Worm (Caenorhabditis elegans): Measurements from ENCODE around the gene srbc-59.

Gene srbc-59

DNA sequence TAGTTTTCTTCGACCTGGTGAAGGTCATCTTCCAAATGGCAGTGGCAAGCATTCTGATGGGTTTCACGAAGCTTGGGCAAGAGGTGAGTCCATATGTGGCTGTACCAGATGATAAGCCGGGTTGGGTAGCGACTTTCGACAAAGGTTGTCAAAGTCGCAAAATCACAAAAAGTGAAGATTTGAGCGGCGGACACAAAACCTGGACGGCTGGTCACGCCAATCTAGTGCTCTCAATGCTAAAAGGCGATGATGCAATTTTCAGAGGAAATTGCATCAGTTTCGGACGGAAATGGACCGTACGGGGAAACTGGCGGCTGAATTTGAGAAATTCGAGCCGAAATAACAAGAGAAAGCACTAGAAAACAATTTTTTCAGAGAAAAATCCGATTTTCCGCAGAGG is 18.8 kb downstream of the srbc-59 start:
- TF ChIP-seq B0310.2 (tag; optimal IDR thresholded peaks at IDR 0.05), result no peak

- no peak for TF ChIP-seq F13C5.2 (tag; optimal IDR thresholded peaks at IDR 0.05)
- TF ChIP-seq ceh-36 (tag; optimal IDR thresholded peaks at IDR 0.05), result no peak
- TF ChIP-seq tbx-37 (GFP tag; conservative IDR thresholded peaks at IDR 0.05), result no peak
- no peak for TF ChIP-seq sea-1 (GFP tag; conservative IDR thresholded peaks at IDR 0.05)
- no peak for TF ChIP-seq hmbx-1 (tag; optimal IDR thresholded peaks at IDR 0.05)
- no peak for TF ChIP-seq tbx-11 (GFP tag; IDR thresholded peaks at IDR 0.05)
- TF ChIP-seq scrt-1 (GFP tag; IDR thresholded peaks at IDR 0.05), result no peak
- TF ChIP-seq ceh-13 (GFP tag; optimal IDR thresholded peaks at IDR 0.05), result no peak
- TF ChIP-seq ets-7 (tag; optimal IDR thresholded peaks at IDR 0.05), result no peak
- no peak for TF ChIP-seq pes-1 (GFP tag; IDR thresholded peaks at IDR 0.05)
- TF ChIP-seq hnd-1 (tag; optimal IDR thresholded peaks at IDR 0.05), result no peak
- no peak for TF ChIP-seq ama-1 (optimal IDR thresholded peaks at IDR 0.05)
- no peak for TF ChIP-seq tra-4 (tag; optimal IDR thresholded peaks at IDR 0.05)
Observed at ce11 chrV:800271-800670, 21.8 kb downstream of the srbc-59 start.

ce11 chrV:801555-802060 is 23.2 kb downstream of the srbc-59 start:
- TF ChIP-seq ceh-13 (GFP tag; optimal IDR thresholded peaks at IDR 0.05) (no peak), tbx-37 (GFP tag; conservative IDR thresholded peaks at IDR 0.05) (no peak), tbx-11 (GFP tag; IDR thresholded peaks at IDR 0.05) (no peak), pes-1 (GFP tag; IDR thresholded peaks at IDR 0.05) (no peak), ets-7 (tag; optimal IDR thresholded peaks at IDR 0.05) (no peak), tra-4 (tag; optimal IDR thresholded peaks at IDR 0.05) (no peak), hmbx-1 (tag; optimal IDR thresholded peaks at IDR 0.05) (no peak), F13C5.2 (tag; optimal IDR thresholded peaks at IDR 0.05) (no peak), scrt-1 (GFP tag; IDR thresholded peaks at IDR 0.05) (no peak), hmg-4 (GFP tag; optimal IDR thresholded peaks at IDR 0.05) (no peak), flt-1 (GFP tag; IDR thresholded peaks at IDR 0.05) (no peak)

ce11 chrV:802726-803125 is 24.3 kb downstream of the srbc-59 start:
- TF ChIP-seq ceh-36 (tag; optimal IDR thresholded peaks at IDR 0.05), result no peak
- no peak for TF ChIP-seq hnd-1 (tag; optimal IDR thresholded peaks at IDR 0.05)
- no peak for TF ChIP-seq flt-1 (GFP tag; IDR thresholded peaks at IDR 0.05)
- TF ChIP-seq ceh-13 (GFP tag; optimal IDR thresholded peaks at IDR 0.05), result no peak
- no peak for TF ChIP-seq aly-1 (tag; optimal IDR thresholded peaks at IDR 0.05)
- no peak for TF ChIP-seq hmg-4 (GFP tag; optimal IDR thresholded peaks at IDR 0.05)
- no peak for TF ChIP-seq scrt-1 (GFP tag; IDR thresholded peaks at IDR 0.05)
- no peak for TF ChIP-seq F13C5.2 (tag; optimal IDR thresholded peaks at IDR 0.05)
- TF ChIP-seq sea-1 (GFP tag; conservative IDR thresholded peaks at IDR 0.05), result no peak
- TF ChIP-seq B0310.2 (tag; optimal IDR thresholded peaks at IDR 0.05), result no peak
- no peak for TF ChIP-seq tra-4 (tag; optimal IDR thresholded peaks at IDR 0.05)
- TF ChIP-seq tbx-37 (GFP tag; conservative IDR thresholded peaks at IDR 0.05), result no peak
- TF ChIP-seq ama-1 (optimal IDR thresholded peaks at IDR 0.05), result no peak
- TF ChIP-seq hmbx-1 (tag; optimal IDR thresholded peaks at IDR 0.05), result no peak

ce11 chrV:803472-803871 is 25.0 kb downstream of the srbc-59 start:
- TF ChIP-seq tbx-11 (GFP tag; IDR thresholded peaks at IDR 0.05) (no peak), hmg-4 (GFP tag; optimal IDR thresholded peaks at IDR 0.05) (no peak), flt-1 (GFP tag; IDR thresholded peaks at IDR 0.05) (no peak), ets-7 (tag; optimal IDR thresholded peaks at IDR 0.05) (no peak), ama-1 (optimal IDR thresholded peaks at IDR 0.05) (no peak), aly-1 (tag; optimal IDR thresholded peaks at IDR 0.05) (no peak), ceh-36 (tag; optimal IDR thresholded peaks at IDR 0.05) (no peak), scrt-1 (GFP tag; IDR thresholded peaks at IDR 0.05) (no peak), hnd-1 (tag; optimal IDR thresholded peaks at IDR 0.05) (no peak), sea-1 (GFP tag; conservative IDR thresholded peaks at IDR 0.05) (no peak), tra-4 (tag; optimal IDR thresholded peaks at IDR 0.05) (no peak)

ce11 chrV:804485-804884 is 26.0 kb downstream of the srbc-59 start, which contains the start of gene nhr-270:
nhr-270 (minus strand) TSS chrV:804741.
- TF ChIP-seq ceh-36 (tag; optimal IDR thresholded peaks at IDR 0.05), result no peak
- no peak for TF ChIP-seq hnd-1 (tag; optimal IDR thresholded peaks at IDR 0.05)
- no peak for TF ChIP-seq B0310.2 (tag; optimal IDR thresholded peaks at IDR 0.05)
- TF ChIP-seq tra-4 (tag; optimal IDR thresholded peaks at IDR 0.05), result no peak
- no peak for TF ChIP-seq tbx-11 (GFP tag; IDR thresholded peaks at IDR 0.05)
- no peak for TF ChIP-seq sea-1 (GFP tag; conservative IDR thresholded peaks at IDR 0.05)
- TF ChIP-seq tbx-37 (GFP tag; conservative IDR thresholded peaks at IDR 0.05), result no peak
- no peak for TF ChIP-seq aly-1 (tag; optimal IDR thresholded peaks at IDR 0.05)
- no peak for TF ChIP-seq scrt-1 (GFP tag; IDR thresholded peaks at IDR 0.05)

DNA sequence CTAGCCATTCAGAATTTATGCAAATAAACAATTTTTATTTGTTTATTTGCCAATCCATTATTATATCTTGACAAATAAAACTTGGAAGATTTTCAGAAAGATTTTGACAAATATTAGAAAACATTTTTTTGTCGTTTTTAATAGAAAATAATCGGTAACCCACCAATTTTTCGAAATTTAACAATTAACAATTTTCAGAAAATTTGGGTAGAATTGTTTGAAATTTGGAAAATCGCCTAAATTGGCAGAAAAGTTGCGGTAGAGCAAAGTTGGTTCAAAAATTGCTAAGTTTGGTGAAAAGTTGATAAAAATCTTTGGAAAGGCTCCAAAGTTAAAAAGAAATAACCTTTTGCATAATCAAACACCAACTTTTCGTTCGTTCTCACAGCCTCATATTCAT is 29.8 kb downstream of the srbc-59 start:
- TF ChIP-seq ceh-36 (tag; optimal IDR thresholded peaks at IDR 0.05) (no peak), ets-7 (tag; optimal IDR thresholded peaks at IDR 0.05) (no peak), hnd-1 (tag; optimal IDR thresholded peaks at IDR 0.05) (no peak), hmbx-1 (tag; optimal IDR thresholded peaks at IDR 0.05) (no peak), pes-1 (GFP tag; IDR thresholded peaks at IDR 0.05) (no peak), aly-1 (tag; optimal IDR thresholded peaks at IDR 0.05) (no peak), hmg-4 (GFP tag; optimal IDR thresholded peaks at IDR 0.05) (no peak), scrt-1 (GFP tag; IDR thresholded peaks at IDR 0.05) (no peak), ceh-13 (GFP tag; optimal IDR thresholded peaks at IDR 0.05) (no peak), sea-1 (GFP tag; conservative IDR thresholded peaks at IDR 0.05) (no peak), B0310.2 (tag; optimal IDR thresholded peaks at IDR 0.05) (no peak), ama-1 (optimal IDR thresholded peaks at IDR 0.05) (no peak), tbx-11 (GFP tag; IDR thresholded peaks at IDR 0.05) (no peak), tbx-37 (GFP tag; conservative IDR thresholded peaks at IDR 0.05) (no peak), F13C5.2 (tag; optimal IDR thresholded peaks at IDR 0.05) (no peak), tra-4 (tag; optimal IDR thresholded peaks at IDR 0.05) (no peak), flt-1 (GFP tag; IDR thresholded peaks at IDR 0.05) (no peak)

DNA sequence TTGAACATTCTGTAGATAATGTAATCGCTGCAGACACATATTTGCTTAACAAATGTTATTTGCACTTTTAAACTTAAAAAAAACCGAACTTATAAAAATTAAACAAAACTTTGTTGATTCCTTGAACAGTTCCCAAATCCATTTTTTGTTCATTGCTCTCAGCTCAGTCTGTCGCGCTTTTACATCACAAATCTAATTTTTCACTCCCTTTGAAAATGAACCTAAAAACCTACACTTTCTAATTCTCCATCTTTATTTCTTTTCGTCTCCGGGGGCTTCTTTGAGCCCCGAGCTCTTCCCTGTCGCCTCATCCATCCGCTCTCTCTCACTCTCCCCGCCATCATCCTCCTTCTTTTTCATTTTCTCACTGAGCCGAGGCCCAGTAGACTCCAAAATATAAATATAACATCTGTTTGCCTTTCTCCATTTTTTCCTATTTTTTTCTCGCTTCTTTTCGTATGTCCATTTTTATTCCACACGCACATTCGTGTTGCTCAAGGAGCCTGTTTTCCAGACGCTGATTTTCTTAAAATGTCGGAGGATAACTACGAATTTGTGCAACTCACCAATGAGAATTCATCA is 31.9 kb downstream of the srbc-59 start, which contains the start of gene R13D11.4:
TSS of gene R13D11.4 (plus strand) at position 532 of the 582 bp plus-strand sequence.
- TF ChIP-seq sea-1 (GFP tag; conservative IDR thresholded peaks at IDR 0.05) (no peak), hmg-4 (GFP tag; optimal IDR thresholded peaks at IDR 0.05) (no peak), F13C5.2 (tag; optimal IDR thresholded peaks at IDR 0.05) (no peak), hmbx-1 (tag; optimal IDR thresholded peaks at IDR 0.05) (no peak), scrt-1 (GFP tag; IDR thresholded peaks at IDR 0.05) (no peak), tbx-37 (GFP tag; conservative IDR thresholded peaks at IDR 0.05) (no peak), ama-1 (optimal IDR thresholded peaks at IDR 0.05) (no peak), ets-7 (tag; optimal IDR thresholded peaks at IDR 0.05) (no peak), tbx-11 (GFP tag; IDR thresholded peaks at IDR 0.05) (no peak), hnd-1 (tag; optimal IDR thresholded peaks at IDR 0.05) (no peak), tra-4 (tag; optimal IDR thresholded peaks at IDR 0.05) (no peak), B0310.2 (tag; optimal IDR thresholded peaks at IDR 0.05) (no peak), ceh-13 (GFP tag; optimal IDR thresholded peaks at IDR 0.05) (no peak), aly-1 (tag; optimal IDR thresholded peaks at IDR 0.05) (no peak), flt-1 (GFP tag; IDR thresholded peaks at IDR 0.05) (no peak)

All from whole organism, early embryonic.